Worm (Caenorhabditis elegans): ENCODE data around the gene ugt-12.

- TF ChIP-seq nhr-25 (tag; optimal IDR thresholded peaks at IDR 0.05; ENCODE audit: borderline replicate concordance, insufficient read depth) (no peak), ztf-7 (tag; optimal IDR thresholded peaks at IDR 0.05) (no peak), nhr-10 (tag; optimal IDR thresholded peaks at IDR 0.05) (no peak), ces-1 (GFP tag; optimal IDR thresholded peaks at IDR 0.05) (no peak), lim-7 (GFP tag; IDR thresholded peaks at IDR 0.05) (no peak), lin-13 (GFP tag; optimal IDR thresholded peaks at IDR 0.05) (no peak)
Measured at ce11 chrV:4905953-4906352, 16.5 kb upstream of the ugt-12 start, which contains the start of gene ugt-14.
